Worm (Caenorhabditis elegans) whole organism, L1 larva: ENCODE results near the gene fipr-6.

Source experiments
- aly-2 ChIP-seq: fragments of 150-350 bp; optimal IDR thresholded peaks from 2 replicates; lab custom pipeline; 2014; ENCODE audit warnings: missing biosample characterization, missing genetic modification characterization
- egl-27 ChIP-seq, 2 experiments: fragments of 150-350 bp in 1 of 2; sonication (generic microtip); optimal IDR thresholded peaks; 3 replicates each; lab custom pipeline; 2017 to 2018; ENCODE audit warnings: missing biosample characterization in 2 of 2, missing genetic modification characterization in 2 of 2, missing genetic modification reagents in 2 of 2
- fkh-10 ChIP-seq: sonication (generic microtip); optimal IDR thresholded peaks from 2 replicates; lab custom pipeline; 2017; ENCODE audit warnings: missing biosample characterization, missing genetic modification reagents, missing genetic modification characterization
- nhr-76 ChIP-seq: sonication (generic microtip); optimal IDR thresholded peaks from 2 replicates; lab custom pipeline; 2017; ENCODE audit warnings: missing biosample characterization, missing genetic modification characterization
- snpc-4 ChIP-seq: fragments of 150-350 bp; optimal IDR thresholded peaks from 2 replicates; lab custom pipeline; 2014; ENCODE audit warnings: missing biosample characterization, missing genetic modification characterization
- tbx-2 ChIP-seq: sonication (generic microtip); optimal IDR thresholded peaks from 2 replicates; lab custom pipeline; 2016; ENCODE audit warnings: missing genetic modification characterization, missing compliant biosample characterization
- unc-62 ChIP-seq: fragments of 150-350 bp; optimal IDR thresholded peaks from 2 replicates; lab custom pipeline; 2014; ENCODE audit warnings: missing biosample characterization, missing genetic modification reagents, missing genetic modification characterization
- zag-1 ChIP-seq: fragments of 150-350 bp; optimal IDR thresholded peaks from 2 replicates; lab custom pipeline; 2014; ENCODE audit warnings: missing biosample characterization, missing genetic modification characterization
- ztf-11 ChIP-seq, 2 experiments: sonication (generic microtip); optimal IDR thresholded peaks; 2 replicates each; lab custom pipeline; 2016 to 2017; ENCODE audit warnings: missing genetic modification characterization in 2 of 2, missing biosample characterization in 1 of 2, missing compliant biosample characterization in 1 of 2
- ztf-4 ChIP-seq: fragments of 150-350 bp; optimal IDR thresholded peaks from 2 replicates; lab custom pipeline; 2014; ENCODE audit warnings: missing biosample characterization, missing genetic modification characterization

- TF ChIP-seq ztf-11 (tag; optimal IDR thresholded peaks at IDR 0.05; lab: Kevin White, UChicago) (no peak), unc-62 (GFP tag; lab: Kevin White, UChicago) (no peak), snpc-4 (tag; lab: Kevin White, UChicago) (no peak), egl-27 (tag; optimal IDR thresholded peaks at IDR 0.05; lab: Kevin White, UChicago) (no peak), ztf-4 (tag; lab: Kevin White, UChicago) (no peak), nhr-76 (tag; lab: Kevin White, UChicago) (no peak), aly-2 (tag; lab: Kevin White, UChicago) (no peak), zag-1 (tag; lab: Kevin White, UChicago) (no peak), tbx-2 (no peak), fkh-10 (GFP tag; lab: Kevin White, UChicago) (no peak)
These were observed 32.6 kb upstream of the fipr-6 start, which contains the start of gene ZK856.6 for ce11 chrV:10198386-10198785.
